Fruit fly (Drosophila melanogaster): ENCODE measurements around the gene Sp7.

- TF ChIP-seq CTCF (optimal IDR thresholded peaks at IDR 0.05), result no peak
- no peak for TF ChIP-seq CG8478 (optimal IDR thresholded peaks at IDR 0.05)
Observed at dm6 chr3R:7813518-7813917, 53.9 kb downstream of the Sp7 start.
